Fruit fly (Drosophila melanogaster) whole organism, embryonic: ENCODE results near the gene Glg1.
A peak's percentile ranks its signal among the peaks of the same experiment; 100 is the strongest.

Experiments used
- Atf-2 ChIP-seq: fragments of 200-800 bp; sonication (Bioruptor generic); optimal IDR thresholded peaks from 2 replicates; lab custom pipeline; 2016; ENCODE audit warnings: missing biosample characterization, missing genetic modification characterization
- BEAF-32 ChIP-seq: fragments of 200-800 bp; sonication (Bioruptor generic); optimal IDR thresholded peaks from 3 replicates; lab custom pipeline; 2017; ENCODE audit warnings: missing biosample characterization, missing genetic modification characterization, mild to moderate bottlenecking, moderate library complexity, missing genetic modification reagents
- CG10959 ChIP-seq: fragments of 200-800 bp; sonication (Bioruptor generic); IDR thresholded peaks from 2 replicates; pipeline ENCODE4 v1.3.6; 2022; ENCODE audit warnings: missing biosample characterization, missing genetic modification characterization
- CG11560 ChIP-seq: fragments of 200-800 bp; sonication (Bioruptor generic); IDR thresholded peaks from 3 replicates; pipeline ENCODE4 v1.3.6; 2022; ENCODE audit warnings: missing biosample characterization, missing genetic modification characterization
- CG14050 ChIP-seq: fragments of 200-800 bp; sonication (Bioruptor generic); IDR thresholded peaks from 3 replicates; pipeline ENCODE4 v1.3.6; 2022; ENCODE audit warnings: missing biosample characterization, missing genetic modification characterization
- CG14965 ChIP-seq: fragments of 200-800 bp; sonication (Bioruptor generic); optimal IDR thresholded peaks from 2 replicates; lab custom pipeline; 2016; ENCODE audit warnings: missing biosample characterization, missing genetic modification characterization, borderline replicate concordance
- CG15011 ChIP-seq: fragments of 200-800 bp; sonication (Bioruptor generic); optimal IDR thresholded peaks from 3 replicates; lab custom pipeline; 2018; ENCODE audit warnings: missing biosample characterization, mild to moderate bottlenecking, missing genetic modification characterization
- CG15073 ChIP-seq: fragments of 200-800 bp; sonication (Bioruptor generic); optimal IDR thresholded peaks from 2 replicates; lab custom pipeline; 2016; ENCODE audit warnings: missing biosample characterization, missing genetic modification characterization
- CG1529 ChIP-seq: fragments of 200-800 bp; sonication (Bioruptor generic); optimal IDR thresholded peaks from 3 replicates; lab custom pipeline; 2018; ENCODE audit warnings: missing biosample characterization, missing genetic modification characterization
- CG1603 ChIP-seq: fragments of 200-800 bp; sonication (Bioruptor generic); optimal IDR thresholded peaks from 2 replicates; lab custom pipeline; 2019; ENCODE audit warnings: missing biosample characterization, mild to moderate bottlenecking, missing genetic modification characterization, moderate library complexity
- CG17328 ChIP-seq: fragments of 200-800 bp; sonication (Bioruptor generic); IDR thresholded peaks from 2 replicates; pipeline ENCODE4 v1.3.6; 2022; ENCODE audit warnings: missing biosample characterization, missing genetic modification characterization
- CG17568 ChIP-seq: fragments of 200-800 bp; sonication (Bioruptor generic); optimal IDR thresholded peaks from 2 replicates; lab custom pipeline; 2018; ENCODE audit warnings: missing biosample characterization, mild to moderate bottlenecking, missing genetic modification characterization, moderate library complexity
- CG18476 ChIP-seq: fragments of 200-800 bp; sonication (Bioruptor generic); optimal IDR thresholded peaks from 2 replicates; lab custom pipeline; 2016; ENCODE audit warnings: missing biosample characterization, mild to moderate bottlenecking, missing genetic modification characterization
- CG18764 ChIP-seq: fragments of 200-800 bp; sonication (Bioruptor generic); optimal IDR thresholded peaks from 3 replicates; lab custom pipeline; 2016; ENCODE audit warnings: missing biosample characterization, missing genetic modification characterization
- CG2199 ChIP-seq: fragments of 200-800 bp; sonication (Bioruptor generic); IDR thresholded peaks from 3 replicates; pipeline ENCODE4 v1.3.6; 2022; ENCODE audit warnings: missing biosample characterization, missing genetic modification characterization
- CG2875 ChIP-seq: fragments of 200-800 bp; sonication (Bioruptor generic); optimal IDR thresholded peaks from 2 replicates; lab custom pipeline; 2017; ENCODE audit warnings: missing biosample characterization, mild to moderate bottlenecking, missing genetic modification characterization, missing genetic modification reagents
- CG4404 ChIP-seq: fragments of 200-800 bp; sonication (Bioruptor generic); IDR thresholded peaks from 2 replicates; pipeline ENCODE4 v1.3.6; 2022; ENCODE audit warnings: missing biosample characterization, missing genetic modification characterization
- CG4730 ChIP-seq: fragments of 200-800 bp; sonication (Bioruptor generic); IDR thresholded peaks from 2 replicates; pipeline ENCODE4 v1.3.6; 2022; ENCODE audit warnings: missing biosample characterization, missing genetic modification characterization
- CG6254 ChIP-seq: fragments of 200-800 bp; sonication (Bioruptor generic); optimal IDR thresholded peaks from 3 replicates; lab custom pipeline; 2017; ENCODE audit warnings: mild to moderate bottlenecking, missing biosample characterization, missing genetic modification reagents, missing genetic modification characterization
- CG6813 ChIP-seq: fragments of 200-800 bp; sonication (Bioruptor generic); optimal IDR thresholded peaks from 2 replicates; lab custom pipeline; 2017; ENCODE audit warnings: missing biosample characterization, missing genetic modification characterization, mild to moderate bottlenecking, moderate library complexity, missing genetic modification reagents
- CG8944 ChIP-seq: fragments of 200-800 bp; sonication (Bioruptor generic); optimal IDR thresholded peaks from 3 replicates; lab custom pipeline; 2016; ENCODE audit warnings: missing biosample characterization, missing genetic modification characterization
- Dfd ChIP-seq, 2 experiments: fragments of >200 bp; optimal IDR thresholded peaks; 2 replicates each; lab custom pipeline; 2017; ENCODE audit warnings: missing biosample characterization in 2 of 2, missing genetic modification characterization in 2 of 2
- Doc3 ChIP-seq: fragments of 200-800 bp; sonication (Bioruptor generic); IDR thresholded peaks from 3 replicates; pipeline ENCODE4 v1.3.6; 2022; ENCODE audit warnings: missing biosample characterization, missing genetic modification characterization; ENCODE audit not compliant: partially characterized antibody
- ERR ChIP-seq: fragments of 200-800 bp; sonication (Bioruptor generic); optimal IDR thresholded peaks from 2 replicates; lab custom pipeline; 2016; ENCODE audit warnings: missing biosample characterization, missing genetic modification characterization
- MBD-R2 ChIP-seq: fragments of 200-800 bp; sonication (Bioruptor generic); IDR thresholded peaks from 2 replicates; pipeline ENCODE4 v1.3.6; 2022; ENCODE audit warnings: missing biosample characterization, missing genetic modification characterization
- Meics ChIP-seq: fragments of 200-800 bp; sonication (Bioruptor generic); optimal IDR thresholded peaks from 2 replicates; lab custom pipeline; 2017; ENCODE audit warnings: missing biosample characterization, mild to moderate bottlenecking, missing genetic modification characterization
- NK7.1 ChIP-seq: fragments of 200-800 bp; sonication (Bioruptor generic); optimal IDR thresholded peaks from 3 replicates; lab custom pipeline; 2016; ENCODE audit warnings: missing biosample characterization, missing genetic modification characterization
- Spps ChIP-seq: fragments of 200-800 bp; sonication (Bioruptor generic); optimal IDR thresholded peaks from 2 replicates; lab custom pipeline; 2018; ENCODE audit warnings: missing biosample characterization, mild to moderate bottlenecking, missing genetic modification characterization
- Stat92E ChIP-seq, 3 experiments: fragments of >200 bp in 2 of 3; fragments of 200-800 bp in 1 of 3; sonication (Bioruptor generic) in 1 of 3; optimal IDR thresholded peaks; 2 replicates each; lab custom pipeline; 2017 to 2019; ENCODE audit warnings: missing biosample characterization in 3 of 3, missing genetic modification characterization in 3 of 3, mild to moderate bottlenecking in 1 of 3, moderate library complexity in 1 of 3
- ab ChIP-seq: fragments of 200-800 bp; sonication (Bioruptor generic); optimal IDR thresholded peaks from 2 replicates; lab custom pipeline; 2016; ENCODE audit warnings: missing biosample characterization, missing genetic modification characterization
- bsh ChIP-seq, 2 experiments: fragments of 200-800 bp; sonication (Bioruptor generic); optimal IDR thresholded peaks; 2 replicates each; lab custom pipeline; 2017 to 2018; ENCODE audit warnings: mild to moderate bottlenecking in 2 of 2, missing biosample characterization in 2 of 2, missing genetic modification characterization in 2 of 2, moderate library complexity in 1 of 2
- chinmo ChIP-seq: fragments of 200-800 bp; sonication (Bioruptor generic); IDR thresholded peaks from 4 replicates; pipeline ENCODE4 v1.3.6; 2022; ENCODE audit warnings: missing biosample characterization, missing genetic modification characterization; ENCODE audit not compliant: partially characterized antibody
- dimm ChIP-seq: fragments of 200-800 bp; sonication (Bioruptor generic); IDR thresholded peaks from 2 replicates; pipeline ENCODE4 v1.3.6; 2022; ENCODE audit warnings: missing biosample characterization, missing genetic modification characterization
- gfzf ChIP-seq: fragments of 200-800 bp; sonication (Bioruptor generic); optimal IDR thresholded peaks from 2 replicates; lab custom pipeline; 2016; ENCODE audit warnings: missing biosample characterization, mild to moderate bottlenecking, missing genetic modification characterization, moderate library complexity
- grau ChIP-seq: fragments of 200-800 bp; optimal IDR thresholded peaks from 3 replicates; lab custom pipeline; 2019; ENCODE audit warnings: missing biosample characterization, mild to moderate bottlenecking, missing genetic modification characterization, moderate library complexity
- hkb ChIP-seq, 2 experiments: fragments of 200-800 bp in 1 of 2; fragments of >200 bp in 1 of 2; sonication (Bioruptor generic) in 1 of 2; IDR thresholded peaks in 1 of 2; optimal IDR thresholded peaks in 1 of 2; 2 replicates each; pipeline versions ENCODE4 v1.3.6 to Lab custom; 2017 to 2022; ENCODE audit warnings: missing biosample characterization in 1 of 2, missing genetic modification characterization in 1 of 2
- ken ChIP-seq: fragments of 200-800 bp; sonication (Bioruptor generic); IDR thresholded peaks from 3 replicates; pipeline ENCODE4 v1.3.6; 2022; ENCODE audit warnings: missing biosample characterization, missing genetic modification characterization
- knrl ChIP-seq: fragments of 200-800 bp; sonication (Bioruptor generic); IDR thresholded peaks from 3 replicates; pipeline ENCODE4 v1.3.6; 2022; ENCODE audit warnings: missing biosample characterization, missing genetic modification characterization; ENCODE audit not compliant: partially characterized antibody
- org-1 ChIP-seq: fragments of 200-800 bp; sonication (Bioruptor generic); optimal IDR thresholded peaks from 2 replicates; lab custom pipeline; 2017; ENCODE audit warnings: missing biosample characterization, missing genetic modification characterization
- p53 ChIP-seq: fragments of 200-800 bp; sonication (Bioruptor generic); optimal IDR thresholded peaks from 2 replicates; lab custom pipeline; 2016; ENCODE audit warnings: missing biosample characterization, missing genetic modification characterization
- pfk ChIP-seq: fragments of 200-800 bp; sonication (Bioruptor generic); optimal IDR thresholded peaks from 2 replicates; lab custom pipeline; 2018; ENCODE audit warnings: missing biosample characterization, mild to moderate bottlenecking, missing genetic modification characterization, moderate library complexity
- prd ChIP-seq, 3 experiments: fragments of >200 bp in 2 of 3; fragments of 200-800 bp in 1 of 3; sonication (Bioruptor generic) in 1 of 3; optimal IDR thresholded peaks in 2 of 3; IDR thresholded peaks in 1 of 3; 2 replicates in 2 of 3; 3 replicates in 1 of 3; pipeline versions ENCODE4 v1.3.6 to Lab custom; 2017 to 2022; ENCODE audit warnings: missing biosample characterization in 1 of 3, missing genetic modification characterization in 1 of 3
- tgo ChIP-seq: fragments of 200-800 bp; sonication (Bioruptor generic); IDR thresholded peaks from 3 replicates; pipeline ENCODE4 v1.3.6; 2022; ENCODE audit warnings: missing biosample characterization, missing genetic modification characterization
- usp ChIP-seq: fragments of >200 bp; optimal IDR thresholded peaks from 2 replicates; lab custom pipeline; 2017; ENCODE audit warnings: missing biosample characterization, missing genetic modification characterization
- vvl ChIP-seq: fragments of 200-800 bp; sonication (Bioruptor generic); IDR thresholded peaks from 2 replicates; pipeline ENCODE4 v1.3.6; 2022; ENCODE audit warnings: missing biosample characterization, missing genetic modification characterization
- z ChIP-seq: fragments of 200-800 bp; sonication (Bioruptor generic); IDR thresholded peaks from 3 replicates; pipeline ENCODE4 v1.3.6; 2022; ENCODE audit warnings: missing biosample characterization, missing genetic modification characterization

The Glg1 gene

DNA sequence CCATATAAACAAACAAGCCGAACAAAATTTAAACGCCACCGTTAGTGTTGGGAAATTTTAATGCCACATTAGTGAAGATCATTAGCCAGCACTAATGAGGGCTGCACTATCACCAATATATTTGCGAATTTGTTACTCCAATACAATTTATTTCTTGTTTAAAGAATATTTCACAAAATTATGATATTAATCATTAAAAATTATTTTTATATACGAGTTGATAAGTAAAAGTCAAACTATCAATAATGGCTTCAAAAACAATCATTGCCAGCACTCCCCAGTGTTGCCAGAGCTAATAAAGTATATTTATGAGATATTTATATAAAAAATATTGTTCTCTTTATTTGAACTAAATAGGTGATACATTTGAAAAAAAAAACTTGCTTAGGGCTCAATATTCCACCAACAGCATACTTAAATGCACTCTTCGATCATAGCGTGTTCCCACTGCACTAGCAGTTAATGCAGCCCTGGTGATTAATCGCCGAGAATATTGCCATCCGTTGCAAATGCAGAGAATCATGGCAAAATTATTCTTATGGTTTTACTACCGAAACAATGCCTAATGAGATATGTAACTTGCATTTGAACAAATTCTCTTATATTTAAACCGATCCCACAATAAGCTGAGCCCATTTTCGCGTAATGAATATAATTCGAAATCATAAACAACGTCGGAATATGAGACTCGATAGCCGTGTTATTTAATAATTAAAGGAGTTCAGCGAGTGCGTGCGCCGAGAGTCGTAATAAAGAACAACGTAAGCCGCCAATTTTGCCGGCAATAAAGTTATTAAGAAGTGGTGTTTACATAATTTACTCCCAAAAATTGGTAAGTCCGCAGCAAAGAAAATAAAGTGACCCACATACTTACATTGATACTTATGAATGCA lies 8.7 kb upstream of the Glg1 start, which contains the start of the genes SAK and Cdk12 (continued):
- peak; percentile 68 for TF ChIP-seq CG15011
- peak; percentile 48 for TF ChIP-seq CG17568 (GFP tag; lab: Kevin White, UChicago)
- peak; percentile 74 for TF ChIP-seq ab
- peak; percentile 71; the same call in 1 of the 4 replicates for TF ChIP-seq chinmo
- peak; percentile 65 for TF ChIP-seq CG8944 (GFP tag; lab: Kevin White, UChicago)
- TF ChIP-seq org-1, result peak; percentile 64
- peak; percentile 79 for TF ChIP-seq CG18476 (GFP tag; lab: Kevin White, UChicago)
- peak; percentile 69 for TF ChIP-seq CG18764 (GFP tag; lab: Kevin White, UChicago)
- TF ChIP-seq Doc3 (GFP tag; lab: Robert Waterston, UW), result peak; percentile 18; the same call in 1 of the 3 replicates
- TF ChIP-seq vvl (GFP tag; lab: Robert Waterston, UW), result peak; percentile 88
- peak in 1 of 2 experiments; percentile 49 for TF ChIP-seq Dfd (GFP tag; optimal IDR thresholded peaks at IDR 0.05; lab: Kevin White, UChicago)
- peak; percentile 60 for TF ChIP-seq MBD-R2 (GFP tag; lab: Robert Waterston, UW)
- TF ChIP-seq z, result no peak
- peak; percentile 21; the same call in 1 of the 2 replicates for TF ChIP-seq dimm
- peak; percentile 54 for TF ChIP-seq CG14050 (GFP tag; lab: Robert Waterston, UW)
- peak; percentile 92 for TF ChIP-seq grau (tag; lab: Kevin White, UChicago)
- TF ChIP-seq hkb (optimal IDR thresholded peaks at IDR 0.05; lab: Kevin White, UChicago), result no peak
- TF ChIP-seq hkb (GFP tag; IDR thresholded peaks at IDR 0.05; lab: Robert Waterston, UW), result peak; percentile 79
- peak; percentile 63 for TF ChIP-seq CG2875 (GFP tag; lab: Kevin White, UChicago)
- TF ChIP-seq bsh (GFP tag; optimal IDR thresholded peaks at IDR 0.05; lab: Kevin White, UChicago), result peak; percentile 17 to 83
- TF ChIP-seq CG4404, result peak; percentile 75
- TF ChIP-seq BEAF-32 (GFP tag; lab: Kevin White, UChicago), result peak; percentile 63
- peak; percentile 76 for TF ChIP-seq CG6254 (GFP tag; lab: Kevin White, UChicago)
- no peak for TF ChIP-seq p53 (GFP tag; lab: Kevin White, UChicago)
- peak; percentile 66 for TF ChIP-seq CG1529 (GFP tag; lab: Kevin White, UChicago)
- TF ChIP-seq CG2199 (GFP tag; lab: Robert Waterston, UW), result 0 out of 3 replicates have a peak, but pooled peaks have one; percentile 46
- peak; percentile 64 for TF ChIP-seq knrl
- TF ChIP-seq NK7.1 (GFP tag; lab: Kevin White, UChicago), result peak; percentile 13
- TF ChIP-seq CG6813 (GFP tag; lab: Kevin White, UChicago), result peak; percentile 42
- TF ChIP-seq Stat92E (GFP tag; optimal IDR thresholded peaks at IDR 0.05; lab: Kevin White, UChicago), result peak in 1 of 3 experiments; percentile 2
- TF ChIP-seq CG4730 (GFP tag; lab: Robert Waterston, UW), result no peak; the same call in 1 of the 2 replicates
- TF ChIP-seq CG10959 (GFP tag; lab: Robert Waterston, UW), result no peak; the same call in 1 of the 2 replicates
- TF ChIP-seq usp (GFP tag; lab: Kevin White, UChicago), result no peak
- no peak for TF ChIP-seq CG14965 (GFP tag; lab: Kevin White, UChicago)
- peak; percentile 24 for TF ChIP-seq pfk (GFP tag; lab: Kevin White, UChicago)
- TF ChIP-seq CG15073 (GFP tag; lab: Kevin White, UChicago), result peak; percentile 59
- peak; percentile 33 for TF ChIP-seq CG1603 (tag; lab: Kevin White, UChicago)
- peak; percentile 24 for TF ChIP-seq Atf-2 (GFP tag; lab: Kevin White, UChicago)
- no peak for TF ChIP-seq prd (optimal IDR thresholded peaks at IDR 0.05; lab: Kevin White, UChicago)
- TF ChIP-seq prd (GFP tag; IDR thresholded peaks at IDR 0.05; lab: Robert Waterston, UW), result peak; percentile 90
- no peak for TF ChIP-seq gfzf (GFP tag; lab: Kevin White, UChicago)
- TF ChIP-seq CG11560, result peak; percentile 61; the same call in 2 of the 3 replicates
- peak; percentile 72 for TF ChIP-seq ken (GFP tag; lab: Robert Waterston, UW)
- TF ChIP-seq Spps (tag; lab: Kevin White, UChicago), result peak; percentile 55
- TF ChIP-seq Meics (GFP tag; lab: Kevin White, UChicago), result peak; percentile 85
- peak; percentile 30 for TF ChIP-seq ERR (GFP tag; lab: Kevin White, UChicago)
- TF ChIP-seq tgo (GFP tag; lab: Robert Waterston, UW), result peak; percentile 77
- TF ChIP-seq CG17328 (GFP tag; lab: Robert Waterston, UW), result peak; percentile 74
